Worm (Caenorhabditis elegans) whole organism, young adult: ENCODE results near the gene F18H3.4.

ENCODE experiments used
- B0261.1 ChIP-seq: sonication (generic microtip); optimal IDR thresholded peaks from 2 replicates; lab custom pipeline; 2016; ENCODE audit warnings: mild to moderate bottlenecking, missing genetic modification characterization, moderate library complexity, missing compliant biosample characterization
- K11D2.4 ChIP-seq: fragments of 200-800 bp; sonication (Bioruptor generic); IDR thresholded peaks from 2 replicates; pipeline ENCODE4 v1.3.6; 2022; ENCODE audit warnings: missing genetic modification reagents, missing genetic modification characterization, missing compliant biosample characterization
- T26A5.8 ChIP-seq: sonication (generic microtip); optimal IDR thresholded peaks from 2 replicates; lab custom pipeline; 2016; ENCODE audit warnings: missing genetic modification characterization, missing compliant biosample characterization
- ama-1 ChIP-seq, 3 experiments: fragments of 150-350 bp in 1 of 3; sonication (generic microtip) in 2 of 3; optimal IDR thresholded peaks; 2 replicates each; lab custom pipeline; 2014 to 2018; ENCODE audit warnings: missing biosample characterization in 2 of 3, missing genetic modification characterization in 2 of 3, missing genetic modification reagents in 2 of 3
- efl-1 ChIP-seq: fragments of 150-350 bp; optimal IDR thresholded peaks from 2 replicates; lab custom pipeline; 2014; ENCODE audit warnings: missing biosample characterization, missing genetic modification reagents, missing genetic modification characterization
- gei-17 ChIP-seq: fragments of 200-800 bp; sonication (Bioruptor generic); optimal IDR thresholded peaks from 2 replicates; lab custom pipeline; 2018; ENCODE audit warnings: mild to moderate bottlenecking, missing genetic modification characterization, missing compliant biosample characterization
- him-1 ChIP-seq: sonication (generic microtip); optimal IDR thresholded peaks from 2 replicates; lab custom pipeline; 2016; ENCODE audit warnings: missing genotype, missing genetic modification reagents, missing genetic modification characterization, missing compliant biosample characterization
- madf-6 ChIP-seq: fragments of 200-800 bp; sonication (Bioruptor generic); IDR thresholded peaks from 2 replicates; pipeline ENCODE4 v1.3.6; 2022; ENCODE audit warnings: missing genetic modification reagents, missing genetic modification characterization, missing compliant biosample characterization
- pbrm-1 ChIP-seq: fragments of 200-800 bp; sonication (Bioruptor generic); IDR thresholded peaks from 2 replicates; pipeline ENCODE4 v1.3.6; 2022; ENCODE audit warnings: missing genetic modification reagents, missing genetic modification characterization, missing compliant biosample characterization
- pha-4 ChIP-seq: fragments of 150-350 bp; sonication (generic microtip); optimal IDR thresholded peaks from 2 replicates; lab custom pipeline; 2014; ENCODE audit warnings: missing biosample characterization, missing genetic modification reagents, missing genetic modification characterization
- snpc-4 ChIP-seq, 5 experiments: fragments of 150-350 bp in 1 of 5; sonication (generic microtip) in 4 of 5; optimal IDR thresholded peaks; 2 replicates each; lab custom pipeline; 2014 to 2018; ENCODE audit warnings: missing genetic modification characterization in 5 of 5, missing biosample characterization in 3 of 5, antibody characterized with exemption in 2 of 5, mild to moderate bottlenecking in 2 of 5, missing compliant biosample characterization in 2 of 5, missing genotype in 2 of 5, moderate library complexity in 2 of 5, missing genetic modification reagents in 1 of 5
- unc-62 ChIP-seq: fragments of 150-350 bp; optimal IDR thresholded peaks from 2 replicates; lab custom pipeline; 2014; ENCODE audit warnings: missing biosample characterization, missing genetic modification reagents, missing genetic modification characterization
- xnd-1 ChIP-seq: sonication (generic microtip); optimal IDR thresholded peaks from 2 replicates; lab custom pipeline; 2016; ENCODE audit warnings: missing genotype, missing genetic modification reagents, missing genetic modification characterization, missing compliant biosample characterization
- zfh-2 ChIP-seq: fragments of 200-800 bp; sonication (Bioruptor generic); conservative IDR thresholded peaks from 2 replicates; pipeline ENCODE4 v1.3.6; 2022; ENCODE audit warnings: missing genetic modification reagents, missing genetic modification characterization, missing compliant biosample characterization

- TF ChIP-seq snpc-4 (GFP tag; optimal IDR thresholded peaks at IDR 0.05; lab: Kevin White, UChicago) (no peak), snpc-4 (tag; optimal IDR thresholded peaks at IDR 0.05; lab: Kevin White, UChicago) (no peak), K11D2.4 (GFP tag; lab: Robert Waterston, UW) (no peak), zfh-2 (GFP tag; lab: Robert Waterston, UW) (no peak), efl-1 (GFP tag; lab: Kevin White, UChicago) (no peak), unc-62 (no peak), gei-17 (GFP tag; lab: Kevin White, UChicago) (no peak), xnd-1 (tag; lab: Kevin White, UChicago) (no peak), madf-6 (GFP tag; lab: Robert Waterston, UW) (no peak), ama-1 (optimal IDR thresholded peaks at IDR 0.05; lab: Kevin White, UChicago) (no peak), ama-1 (GFP tag; optimal IDR thresholded peaks at IDR 0.05; lab: Kevin White, UChicago) (no peak), B0261.1 (tag; lab: Kevin White, UChicago) (no peak), pha-4 (tag; lab: Kevin White, UChicago) (no peak), pbrm-1 (GFP tag; lab: Robert Waterston, UW) (no peak), him-1 (tag; lab: Kevin White, UChicago) (no peak), T26A5.8 (no peak)
Observed at ce11 chrX:13578483-13578882, 49.6 kb downstream of the F18H3.4 start, which contains the start of gene F54B11.11.
